Fruit fly (Drosophila melanogaster) whole organism, embryonic: ENCODE measurements around the gene Fer3HCH.
A peak's percentile ranks its signal among the peaks of the same experiment; 100 is the strongest.

Experiments
- ATbp ChIP-seq: fragments of 200-800 bp; sonication (Bioruptor generic); optimal IDR thresholded peaks from 2 replicates; lab custom pipeline; 2017; ENCODE audit warnings: missing biosample characterization, mild to moderate bottlenecking, missing genetic modification characterization, missing genetic modification reagents
- Atf3 ChIP-seq: fragments of 200-800 bp; sonication (Bioruptor generic); optimal IDR thresholded peaks from 3 replicates; lab custom pipeline; 2016; ENCODE audit warnings: missing biosample characterization, missing genetic modification characterization
- Bgb ChIP-seq: fragments of 200-800 bp; sonication (Bioruptor generic); IDR thresholded peaks from 2 replicates; pipeline ENCODE4 v1.3.6; 2022; ENCODE audit warnings: missing biosample characterization, missing genetic modification characterization; ENCODE audit not compliant: partially characterized antibody
- CG1024 ChIP-seq: fragments of 200-800 bp; sonication (Bioruptor generic); IDR thresholded peaks from 2 replicates; pipeline ENCODE4 v1.3.6; 2022; ENCODE audit warnings: missing biosample characterization, missing genetic modification characterization
- CG10959 ChIP-seq: fragments of 200-800 bp; sonication (Bioruptor generic); IDR thresholded peaks from 2 replicates; pipeline ENCODE4 v1.3.6; 2022; ENCODE audit warnings: missing biosample characterization, missing genetic modification characterization
- CG11504 ChIP-seq: fragments of 200-800 bp; sonication (Bioruptor generic); optimal IDR thresholded peaks from 3 replicates; lab custom pipeline; 2019; ENCODE audit warnings: missing biosample characterization, mild to moderate bottlenecking, missing genetic modification characterization, moderate library complexity
- CG12391 ChIP-seq: fragments of 200-800 bp; sonication (Bioruptor generic); optimal IDR thresholded peaks from 3 replicates; lab custom pipeline; 2018; ENCODE audit warnings: missing biosample characterization, mild to moderate bottlenecking, missing genetic modification characterization, moderate library complexity
- CG13775 ChIP-seq: fragments of 200-800 bp; sonication (Bioruptor generic); optimal IDR thresholded peaks from 3 replicates; lab custom pipeline; 2017; ENCODE audit warnings: missing biosample characterization, mild to moderate bottlenecking, missing genetic modification characterization
- CG13894 ChIP-seq: fragments of 200-800 bp; sonication (Bioruptor generic); optimal IDR thresholded peaks from 3 replicates; lab custom pipeline; 2018; ENCODE audit warnings: missing biosample characterization, mild to moderate bottlenecking, missing genetic modification characterization, moderate library complexity
- CG14710 ChIP-seq: fragments of 200-800 bp; sonication (Bioruptor generic); optimal IDR thresholded peaks from 3 replicates; lab custom pipeline; 2019; ENCODE audit warnings: missing biosample characterization, mild to moderate bottlenecking, missing genetic modification characterization, moderate library complexity
- CG17186 ChIP-seq: fragments of 200-800 bp; sonication (Bioruptor generic); optimal IDR thresholded peaks from 3 replicates; lab custom pipeline; 2017; ENCODE audit warnings: missing biosample characterization, missing genetic modification reagents, missing genetic modification characterization
- CG17829 ChIP-seq: fragments of 200-800 bp; optimal IDR thresholded peaks from 2 replicates; lab custom pipeline; 2019; ENCODE audit warnings: missing biosample characterization, mild to moderate bottlenecking, missing genetic modification characterization, moderate library complexity
- CG1792 ChIP-seq: fragments of 200-800 bp; sonication (Bioruptor generic); optimal IDR thresholded peaks from 2 replicates; lab custom pipeline; 2016; ENCODE audit warnings: missing biosample characterization, missing genetic modification characterization
- CG18011 ChIP-seq: fragments of 200-800 bp; sonication (Bioruptor generic); optimal IDR thresholded peaks from 2 replicates; lab custom pipeline; 2017; ENCODE audit warnings: missing biosample characterization, missing genetic modification characterization, mild to moderate bottlenecking, moderate library complexity, missing genotype
- CG31224 ChIP-seq: fragments of 200-800 bp; sonication (Bioruptor generic); IDR thresholded peaks from 2 replicates; pipeline ENCODE4 v1.3.6; 2022; ENCODE audit warnings: missing biosample characterization, missing genetic modification characterization
- CG3407 ChIP-seq: fragments of 200-800 bp; sonication (Bioruptor generic); optimal IDR thresholded peaks from 2 replicates; lab custom pipeline; 2018; ENCODE audit warnings: missing biosample characterization, mild to moderate bottlenecking, missing genetic modification characterization
- CG4282 ChIP-seq: fragments of 200-800 bp; sonication (Bioruptor generic); optimal IDR thresholded peaks from 2 replicates; lab custom pipeline; 2016; ENCODE audit warnings: missing biosample characterization, missing genetic modification characterization
- CG6654 ChIP-seq: fragments of 200-800 bp; sonication (Bioruptor generic); optimal IDR thresholded peaks from 2 replicates; lab custom pipeline; 2017; ENCODE audit warnings: missing biosample characterization, mild to moderate bottlenecking, missing genetic modification characterization
- CG6791 ChIP-seq: fragments of 200-800 bp; sonication (Bioruptor generic); IDR thresholded peaks from 3 replicates; pipeline ENCODE4 v1.3.6; 2022; ENCODE audit warnings: missing biosample characterization, missing genetic modification characterization; ENCODE audit not compliant: partially characterized antibody
- CG7372 ChIP-seq: fragments of 200-800 bp; sonication (Bioruptor generic); IDR thresholded peaks from 2 replicates; pipeline ENCODE4 v1.3.6; 2022; ENCODE audit warnings: missing biosample characterization, missing genetic modification characterization
- CG7745 ChIP-seq: fragments of 200-800 bp; sonication (Bioruptor generic); optimal IDR thresholded peaks from 2 replicates; lab custom pipeline; 2018; ENCODE audit warnings: missing biosample characterization, mild to moderate bottlenecking, missing genetic modification characterization, moderate library complexity
- CG9215 ChIP-seq: fragments of 200-800 bp; sonication (Bioruptor generic); IDR thresholded peaks from 2 replicates; pipeline ENCODE4 v1.3.6; 2022; ENCODE audit warnings: missing biosample characterization, missing genetic modification characterization
- CG9797 ChIP-seq: fragments of 200-800 bp; sonication (Bioruptor generic); optimal IDR thresholded peaks from 3 replicates; lab custom pipeline; 2018; ENCODE audit warnings: missing biosample characterization, mild to moderate bottlenecking, missing genetic modification characterization
- CTCF ChIP-seq: fragments of 200-800 bp; sonication (Bioruptor generic); optimal IDR thresholded peaks from 2 replicates; lab custom pipeline; 2017; ENCODE audit warnings: missing biosample characterization, mild to moderate bottlenecking, missing genetic modification characterization, moderate library complexity
- CoRest ChIP-seq: fragments of 200-800 bp; sonication (Bioruptor generic); optimal IDR thresholded peaks from 3 replicates; lab custom pipeline; 2018; ENCODE audit warnings: missing biosample characterization, mild to moderate bottlenecking, missing genetic modification characterization, moderate library complexity
- Dll ChIP-seq: fragments of 200-800 bp; sonication (Bioruptor generic); IDR thresholded peaks from 4 replicates; pipeline ENCODE4 v1.3.6; 2022; ENCODE audit warnings: missing biosample characterization, missing genetic modification characterization; ENCODE audit not compliant: partially characterized antibody
- HLH54F ChIP-seq: fragments of 200-800 bp; sonication (Bioruptor generic); optimal IDR thresholded peaks from 3 replicates; lab custom pipeline; 2016; ENCODE audit warnings: missing biosample characterization, missing genetic modification characterization
- Jarid2 ChIP-seq: fragments of 200-800 bp; sonication (Bioruptor generic); optimal IDR thresholded peaks from 3 replicates; lab custom pipeline; 2017; ENCODE audit warnings: mild to moderate bottlenecking, missing biosample characterization, missing genetic modification reagents, missing genetic modification characterization
- MTF-1 ChIP-seq: fragments of 200-800 bp; sonication (Bioruptor generic); optimal IDR thresholded peaks from 2 replicates; lab custom pipeline; 2018; ENCODE audit warnings: missing biosample characterization, mild to moderate bottlenecking, missing genetic modification characterization, borderline replicate concordance
- NK7.1 ChIP-seq: fragments of 200-800 bp; sonication (Bioruptor generic); optimal IDR thresholded peaks from 3 replicates; lab custom pipeline; 2016; ENCODE audit warnings: missing biosample characterization, missing genetic modification characterization
- Nf-YA ChIP-seq: fragments of 200-800 bp; sonication (Bioruptor generic); IDR thresholded peaks from 2 replicates; pipeline ENCODE4 v1.3.6; 2022; ENCODE audit warnings: missing biosample characterization, missing genetic modification characterization
- Spps ChIP-seq: fragments of 200-800 bp; sonication (Bioruptor generic); optimal IDR thresholded peaks from 2 replicates; lab custom pipeline; 2018; ENCODE audit warnings: missing biosample characterization, mild to moderate bottlenecking, missing genetic modification characterization
- Trl ChIP-seq, 3 experiments: fragments of >200 bp in 2 of 3; fragments of 200-800 bp in 1 of 3; sonication (Bioruptor generic) in 1 of 3; optimal IDR thresholded peaks; 2 replicates in 1 of 3; 3 replicates in 2 of 3; lab custom pipeline; 2016 to 2017; ENCODE audit warnings: missing biosample characterization in 1 of 3, missing genetic modification characterization in 1 of 3
- az2 ChIP-seq: fragments of 200-800 bp; sonication (Bioruptor generic); optimal IDR thresholded peaks from 3 replicates; lab custom pipeline; 2016; ENCODE audit warnings: missing biosample characterization, missing genetic modification characterization
- cg ChIP-seq: fragments of 200-800 bp; sonication (Bioruptor generic); optimal IDR thresholded peaks from 3 replicates; lab custom pipeline; 2019; ENCODE audit warnings: missing biosample characterization, mild to moderate bottlenecking, missing genetic modification characterization, moderate library complexity
- crp ChIP-seq, 2 experiments: fragments of 200-800 bp; sonication (Bioruptor generic); optimal IDR thresholded peaks; 2 replicates in 1 of 2; 3 replicates in 1 of 2; lab custom pipeline; 2017; ENCODE audit warnings: missing biosample characterization in 2 of 2, missing genetic modification characterization in 2 of 2, mild to moderate bottlenecking in 1 of 2, moderate library complexity in 1 of 2
- danr ChIP-seq: fragments of 200-800 bp; sonication (Bioruptor generic); IDR thresholded peaks from 2 replicates; pipeline ENCODE4 v1.3.6; 2022; ENCODE audit warnings: missing biosample characterization, missing genetic modification characterization
- dysf ChIP-seq: fragments of 200-800 bp; sonication (Bioruptor generic); IDR thresholded peaks from 3 replicates; pipeline ENCODE4 v1.3.6; 2022; ENCODE audit warnings: missing biosample characterization, missing genetic modification characterization
- emc ChIP-seq: fragments of 200-800 bp; sonication (Bioruptor generic); optimal IDR thresholded peaks from 2 replicates; lab custom pipeline; 2016; ENCODE audit warnings: missing biosample characterization, missing genetic modification characterization
- eyg ChIP-seq: fragments of 200-800 bp; sonication (Bioruptor generic); optimal IDR thresholded peaks from 3 replicates; lab custom pipeline; 2016; ENCODE audit warnings: missing biosample characterization, missing genetic modification characterization
- h ChIP-seq: fragments of >200 bp; optimal IDR thresholded peaks from 2 replicates; lab custom pipeline; 2017
- ham ChIP-seq: fragments of 200-800 bp; sonication (Bioruptor generic); IDR thresholded peaks from 2 replicates; pipeline ENCODE4 v1.3.6; 2022; ENCODE audit warnings: missing biosample characterization, missing genetic modification characterization
- jigr1 ChIP-seq: fragments of 200-800 bp; sonication (Bioruptor generic); IDR thresholded peaks from 3 replicates; pipeline ENCODE4 v1.3.6; 2022; ENCODE audit warnings: missing biosample characterization, missing genetic modification characterization
- lola ChIP-seq, 3 experiments: fragments of >200 bp in 2 of 3; fragments of 200-800 bp in 1 of 3; sonication (Bioruptor generic) in 1 of 3; optimal IDR thresholded peaks; 2 replicates each; lab custom pipeline; 2017 to 2019; ENCODE audit warnings: missing biosample characterization in 3 of 3, missing genetic modification characterization in 3 of 3, mild to moderate bottlenecking in 1 of 3, moderate library complexity in 1 of 3
- maf-S ChIP-seq: fragments of 200-800 bp; sonication (Bioruptor generic); optimal IDR thresholded peaks from 2 replicates; lab custom pipeline; 2016; ENCODE audit warnings: missing biosample characterization, missing genetic modification characterization
- p53 ChIP-seq: fragments of 200-800 bp; sonication (Bioruptor generic); optimal IDR thresholded peaks from 2 replicates; lab custom pipeline; 2016; ENCODE audit warnings: missing biosample characterization, missing genetic modification characterization
- phol ChIP-seq: fragments of 200-800 bp; sonication (Bioruptor generic); optimal IDR thresholded peaks from 3 replicates; lab custom pipeline; 2018; ENCODE audit warnings: missing biosample characterization, mild to moderate bottlenecking, missing genetic modification characterization, moderate library complexity
- sd ChIP-seq: fragments of 200-800 bp; sonication (Bioruptor generic); optimal IDR thresholded peaks from 3 replicates; lab custom pipeline; 2018; ENCODE audit warnings: missing biosample characterization, mild to moderate bottlenecking, missing genetic modification characterization, moderate library complexity
- sens ChIP-seq: fragments of 200-800 bp; sonication (Bioruptor generic); peaks from one replicate; lab custom pipeline; 2016; ENCODE audit warnings: missing biosample characterization, missing genetic modification characterization
- ssp ChIP-seq: fragments of 200-800 bp; sonication (Bioruptor generic); IDR thresholded peaks from 2 replicates; pipeline ENCODE4 v1.3.6; 2022; ENCODE audit warnings: missing biosample characterization, missing genetic modification characterization
- zen ChIP-seq: fragments of 200-800 bp; sonication (Bioruptor generic); optimal IDR thresholded peaks from 3 replicates; lab custom pipeline; 2018; ENCODE audit warnings: missing biosample characterization, mild to moderate bottlenecking, missing genetic modification characterization, moderate library complexity

Gene Fer3HCH

dm6 chrX:13112238-13112829 is 4.3 kb upstream of the Fer3HCH start, which contains the start of gene Chpf (continued):
- TF ChIP-seq Jarid2 (GFP tag; lab: Kevin White, UChicago): peak; percentile 66
- no peak for TF ChIP-seq CG13775 (GFP tag; lab: Kevin White, UChicago)
- no peak for TF ChIP-seq ham (GFP tag; lab: Robert Waterston, UW)
- TF ChIP-seq sens (GFP tag; lab: Kevin White, UChicago): peak; percentile 51
- TF ChIP-seq ATbp (GFP tag; lab: Kevin White, UChicago): no peak
- TF ChIP-seq CG17186 (GFP tag; lab: Kevin White, UChicago): peak; percentile 7
- TF ChIP-seq danr: no peak
- no peak for TF ChIP-seq cg (GFP tag; lab: Kevin White, UChicago)
- no peak for TF ChIP-seq CG4282
- no peak for TF ChIP-seq CG7372 (GFP tag; lab: Robert Waterston, UW)
- TF ChIP-seq maf-S (GFP tag; lab: Kevin White, UChicago): no peak
- peak; percentile 3 for TF ChIP-seq CG9797 (GFP tag; lab: Kevin White, UChicago)
- no peak for TF ChIP-seq emc
- no peak for TF ChIP-seq jigr1 (GFP tag; lab: Robert Waterston, UW)
- no peak for TF ChIP-seq CG10959 (GFP tag; lab: Robert Waterston, UW)
- no peak for TF ChIP-seq CG17829 (tag; lab: Kevin White, UChicago)
- TF ChIP-seq CG14710 (tag; lab: Kevin White, UChicago): peak; percentile 18
- peak; percentile 83 for TF ChIP-seq ssp
- TF ChIP-seq lola (GFP tag; optimal IDR thresholded peaks at IDR 0.05; lab: Kevin White, UChicago): no peak
- TF ChIP-seq CG9215: no peak
- TF ChIP-seq CG1792 (GFP tag; lab: Kevin White, UChicago): no peak
- TF ChIP-seq CG18011 (GFP tag; lab: Kevin White, UChicago): no peak
- TF ChIP-seq CG7745 (tag; lab: Kevin White, UChicago): no peak
- TF ChIP-seq az2 (GFP tag; lab: Kevin White, UChicago): no peak
- no peak for TF ChIP-seq h
- TF ChIP-seq sd (tag; lab: Kevin White, UChicago): no peak
- peak; percentile 9 for TF ChIP-seq NK7.1 (GFP tag; lab: Kevin White, UChicago)
- TF ChIP-seq zen (tag; lab: Kevin White, UChicago): no peak
- TF ChIP-seq p53 (GFP tag; lab: Kevin White, UChicago): no peak
- no peak for TF ChIP-seq CoRest (tag; lab: Kevin White, UChicago)
- no peak for TF ChIP-seq CG6654
- TF ChIP-seq Trl (optimal IDR thresholded peaks at IDR 0.05; lab: Kevin White, UChicago): peak in 1 of 2 experiments; percentile 10
- no peak for TF ChIP-seq Trl (GFP tag; optimal IDR thresholded peaks at IDR 0.05; lab: Kevin White, UChicago)
- no peak for TF ChIP-seq MTF-1 (GFP tag; lab: Kevin White, UChicago)
- TF ChIP-seq eyg (GFP tag; lab: Kevin White, UChicago): no peak
- no peak for TF ChIP-seq dysf (GFP tag; lab: Robert Waterston, UW)
- no peak for TF ChIP-seq CG3407 (GFP tag; lab: Kevin White, UChicago)
- TF ChIP-seq CG11504 (tag; lab: Kevin White, UChicago): no peak
- TF ChIP-seq CG12391 (tag; lab: Kevin White, UChicago): no peak
- peak; percentile 92 for TF ChIP-seq CG6791
- peak; percentile 90 for TF ChIP-seq Bgb (GFP tag; lab: Robert Waterston, UW)
- TF ChIP-seq Nf-YA (GFP tag; lab: Robert Waterston, UW): no peak
- TF ChIP-seq HLH54F: no peak
- no peak for TF ChIP-seq CG31224 (GFP tag; lab: Robert Waterston, UW)
- no peak for TF ChIP-seq Atf3 (GFP tag; lab: Kevin White, UChicago)
- TF ChIP-seq Spps: no peak
- peak; percentile 34 for TF ChIP-seq phol (tag; lab: Kevin White, UChicago)
- TF ChIP-seq CTCF: no peak
- TF ChIP-seq crp (GFP tag; optimal IDR thresholded peaks at IDR 0.05; lab: Kevin White, UChicago): no peak
- no peak for TF ChIP-seq CG13894 (tag; lab: Kevin White, UChicago)
- TF ChIP-seq CG1024 (GFP tag; lab: Robert Waterston, UW): no peak
- TF ChIP-seq Dll (GFP tag; lab: Robert Waterston, UW): peak; percentile 74; the same call in 3 of the 4 replicates
